Worm (Caenorhabditis elegans) whole organism, mixed stage, embryonic: Measurements from ENCODE around the gene acc-4.

ENCODE experiments used
- M03D4.4 ChIP-seq: sonication (generic microtip); optimal IDR thresholded peaks from 2 replicates; lab custom pipeline; 2017; ENCODE audit warnings: mild to moderate bottlenecking, missing genetic modification characterization, missing compliant biosample characterization
- bed-3 ChIP-seq: fragments of 200-800 bp; sonication (Bioruptor generic); optimal IDR thresholded peaks from 3 replicates; lab custom pipeline; 2018; ENCODE audit warnings: mild to moderate bottlenecking, missing genetic modification characterization, moderate library complexity, missing compliant biosample characterization
- blmp-1 ChIP-seq: fragments of 150-350 bp; optimal IDR thresholded peaks from 2 replicates; lab custom pipeline; 2014; ENCODE audit warnings: missing biosample characterization, missing genetic modification characterization
- ceh-39 ChIP-seq: fragments of 150-350 bp; optimal IDR thresholded peaks from 2 replicates; lab custom pipeline; 2014; ENCODE audit warnings: missing biosample characterization, missing genetic modification characterization
- ceh-43 ChIP-seq: fragments of 200-800 bp; sonication (Bioruptor generic); optimal IDR thresholded peaks from 2 replicates; lab custom pipeline; 2018; ENCODE audit warnings: mild to moderate bottlenecking, missing genetic modification characterization, moderate library complexity, missing compliant biosample characterization
- ceh-83 ChIP-seq: fragments of 200-800 bp; sonication (Bioruptor generic); optimal IDR thresholded peaks from 2 replicates; lab custom pipeline; 2018; ENCODE audit warnings: mild to moderate bottlenecking, missing genetic modification characterization, missing compliant biosample characterization
- ces-1 ChIP-seq: fragments of 150-350 bp; optimal IDR thresholded peaks from 2 replicates; lab custom pipeline; 2014; ENCODE audit warnings: missing biosample characterization, missing genetic modification reagents, missing genetic modification characterization
- drap-1 ChIP-seq: fragments of 200-800 bp; sonication (Bioruptor generic); optimal IDR thresholded peaks from 3 replicates; lab custom pipeline; 2018; ENCODE audit warnings: mild to moderate bottlenecking, missing genetic modification characterization, missing compliant biosample characterization
- elt-1 ChIP-seq: sonication (generic microtip); optimal IDR thresholded peaks from 2 replicates; lab custom pipeline; 2017; ENCODE audit warnings: missing genetic modification characterization, mild to moderate bottlenecking, missing compliant biosample characterization, antibody characterized with exemption, moderate library complexity, borderline replicate concordance; ENCODE audit not compliant: insufficient read depth
- elt-3 ChIP-seq: fragments of 150-350 bp; optimal IDR thresholded peaks from 2 replicates; lab custom pipeline; 2014; ENCODE audit warnings: missing biosample characterization, missing genetic modification characterization
- flh-1 ChIP-seq: fragments of 200-800 bp; sonication (Bioruptor generic); optimal IDR thresholded peaks from 2 replicates; lab custom pipeline; 2018; ENCODE audit warnings: mild to moderate bottlenecking, missing genetic modification characterization, moderate library complexity, missing compliant biosample characterization
- lin-13 ChIP-seq: fragments of 150-350 bp; optimal IDR thresholded peaks from 2 replicates; lab custom pipeline; 2014; ENCODE audit warnings: missing biosample characterization, missing genetic modification characterization
- lin-32 ChIP-seq: fragments of 200-800 bp; sonication (Bioruptor generic); optimal IDR thresholded peaks from 2 replicates; lab custom pipeline; 2018; ENCODE audit warnings: mild to moderate bottlenecking, missing genetic modification characterization, missing compliant biosample characterization
- lsy-2 ChIP-seq: fragments of 150-350 bp; optimal IDR thresholded peaks from 2 replicates; lab custom pipeline; 2014; ENCODE audit warnings: missing biosample characterization, missing genetic modification characterization
- mab-5 ChIP-seq: fragments of 150-350 bp; optimal IDR thresholded peaks from 2 replicates; lab custom pipeline; 2014; ENCODE audit warnings: missing biosample characterization, missing genetic modification characterization
- mep-1 ChIP-seq: fragments of 150-350 bp; optimal IDR thresholded peaks from 2 replicates; lab custom pipeline; 2017; ENCODE audit warnings: missing biosample characterization, missing genetic modification reagents, missing genetic modification characterization, inconsistent platforms
- mls-2 ChIP-seq: sonication (generic microtip); optimal IDR thresholded peaks from 2 replicates; lab custom pipeline; 2016; ENCODE audit warnings: mild to moderate bottlenecking, missing genetic modification characterization, moderate library complexity, missing compliant biosample characterization
- nhr-12 ChIP-seq: fragments of 150-350 bp; optimal IDR thresholded peaks from 2 replicates; lab custom pipeline; 2014; ENCODE audit warnings: missing biosample characterization, missing genetic modification characterization
- nhr-2 ChIP-seq: fragments of 150-350 bp; optimal IDR thresholded peaks from 2 replicates; lab custom pipeline; 2014; ENCODE audit warnings: missing biosample characterization, missing genetic modification characterization
- nhr-237 ChIP-seq: fragments of 150-350 bp; optimal IDR thresholded peaks from 2 replicates; lab custom pipeline; 2014; ENCODE audit warnings: missing biosample characterization, missing genetic modification characterization
- nhr-28 ChIP-seq: fragments of 150-350 bp; optimal IDR thresholded peaks from 2 replicates; lab custom pipeline; 2014; ENCODE audit warnings: missing biosample characterization, missing genetic modification characterization
- nhr-76 ChIP-seq: sonication (generic microtip); optimal IDR thresholded peaks from 2 replicates; lab custom pipeline; 2017; ENCODE audit warnings: missing biosample characterization, missing genetic modification characterization
- pha-4 ChIP-seq: fragments of 150-350 bp; optimal IDR thresholded peaks from 2 replicates; lab custom pipeline; 2018; ENCODE audit warnings: missing biosample characterization, missing genetic modification reagents, missing genetic modification characterization
- sem-2 ChIP-seq: fragments of 200-800 bp; sonication (Bioruptor generic); optimal IDR thresholded peaks from 2 replicates; lab custom pipeline; 2018; ENCODE audit warnings: mild to moderate bottlenecking, missing genetic modification characterization, missing compliant biosample characterization
- snpc-4 ChIP-seq: fragments of 150-350 bp; optimal IDR thresholded peaks from 2 replicates; lab custom pipeline; 2014; ENCODE audit warnings: missing biosample characterization, missing genetic modification characterization
- sptf-1 ChIP-seq: sonication (generic microtip); optimal IDR thresholded peaks from 2 replicates; lab custom pipeline; 2017; ENCODE audit warnings: mild to moderate bottlenecking, missing genetic modification characterization, moderate library complexity, missing compliant biosample characterization
- tbx-8 ChIP-seq: fragments of 200-800 bp; sonication (Bioruptor generic); optimal IDR thresholded peaks from 2 replicates; lab custom pipeline; 2018; ENCODE audit warnings: mild to moderate bottlenecking, missing genetic modification characterization, moderate library complexity, missing compliant biosample characterization
- unc-120 ChIP-seq: sonication (generic microtip); optimal IDR thresholded peaks from 2 replicates; lab custom pipeline; 2017; ENCODE audit warnings: missing genetic modification characterization, missing compliant biosample characterization; ENCODE audit not compliant: poor library complexity, severe bottlenecking
- unc-39 ChIP-seq: fragments of 150-350 bp; optimal IDR thresholded peaks from 2 replicates; lab custom pipeline; 2014; ENCODE audit warnings: missing biosample characterization, missing genetic modification characterization
- unc-62 ChIP-seq: fragments of 150-350 bp; optimal IDR thresholded peaks from 2 replicates; lab custom pipeline; 2014; ENCODE audit warnings: missing biosample characterization, missing genetic modification reagents, missing genetic modification characterization
- zip-8 ChIP-seq: fragments of 150-350 bp; optimal IDR thresholded peaks from 2 replicates; lab custom pipeline; 2014; ENCODE audit warnings: missing biosample characterization, missing genetic modification characterization
- ztf-11 ChIP-seq: fragments of 150-350 bp; optimal IDR thresholded peaks from 2 replicates; lab custom pipeline; 2014; ENCODE audit warnings: missing biosample characterization, missing genetic modification characterization

acc-4 gene

ce11 chrIII:13524021-13524420 lies 40.1 kb upstream of the acc-4 start, which contains the start of gene pod-1:
Gene pod-1 (minus strand): TSS chrIII:13524121.
- TF ChIP-seq sem-2 (GFP tag; lab: Kevin White, UChicago), result no peak
- no peak for TF ChIP-seq mab-5
- no peak for TF ChIP-seq bed-3 (GFP tag; lab: Kevin White, UChicago)
- no peak for TF ChIP-seq ces-1 (GFP tag; lab: Kevin White, UChicago)
- TF ChIP-seq nhr-76 (tag; lab: Kevin White, UChicago), result no peak
- TF ChIP-seq lin-13 (tag; lab: Kevin White, UChicago), result no peak
- no peak for TF ChIP-seq nhr-2
- TF ChIP-seq blmp-1, result no peak
- no peak for TF ChIP-seq lin-32
- TF ChIP-seq unc-39 (tag; lab: Kevin White, UChicago), result no peak

- TF ChIP-seq nhr-76 (tag; lab: Kevin White, UChicago) (no peak), unc-120 (tag; lab: Kevin White, UChicago) (no peak), elt-3 (no peak), drap-1 (no peak), ceh-43 (no peak), blmp-1 (no peak), snpc-4 (tag; lab: Kevin White, UChicago) (no peak), elt-1 (tag; lab: Kevin White, UChicago) (no peak), ztf-11 (tag; lab: Kevin White, UChicago) (no peak), mls-2 (tag; lab: Kevin White, UChicago) (no peak), tbx-8 (GFP tag; lab: Kevin White, UChicago) (no peak)
These were observed 34.5 kb upstream of the acc-4 start for ce11 chrIII:13518437-13518836.

ce11 chrIII:13514470-13514869 lies 30.5 kb upstream of the acc-4 start, which contains the start of gene mlh-1:
Gene mlh-1 (minus strand): TSS chrIII:13514570.
- TF ChIP-seq nhr-12 (no peak), ces-1 (GFP tag; lab: Kevin White, UChicago) (peak; percentile 21)
- TF ChIP-seq, all 35 proteins: peak for 1

- TF ChIP-seq ztf-11 (tag; lab: Kevin White, UChicago) (no peak), sem-2 (GFP tag; lab: Kevin White, UChicago) (no peak), mep-1 (tag; lab: Kevin White, UChicago) (no peak), mls-2 (tag; lab: Kevin White, UChicago) (no peak), drap-1 (no peak), lsy-2 (tag; lab: Kevin White, UChicago) (no peak), lin-32 (no peak), tbx-8 (GFP tag; lab: Kevin White, UChicago) (no peak), ceh-83 (GFP tag; lab: Kevin White, UChicago) (no peak), flh-1 (no peak)
These were observed 26.8 kb upstream of the acc-4 start for ce11 chrIII:13510753-13511152.

- TF ChIP-seq ceh-39 (tag; lab: Kevin White, UChicago) (no peak), lin-13 (tag; lab: Kevin White, UChicago) (no peak), blmp-1 (no peak), zip-8 (no peak), drap-1 (no peak), mab-5 (no peak), ces-1 (GFP tag; lab: Kevin White, UChicago) (no peak), unc-120 (tag; lab: Kevin White, UChicago) (no peak), tbx-8 (GFP tag; lab: Kevin White, UChicago) (no peak), snpc-4 (tag; lab: Kevin White, UChicago) (no peak), sptf-1 (tag; lab: Kevin White, UChicago) (no peak), nhr-76 (tag; lab: Kevin White, UChicago) (no peak), lin-32 (no peak), sem-2 (GFP tag; lab: Kevin White, UChicago) (no peak), nhr-237 (tag; lab: Kevin White, UChicago) (no peak), pha-4 (no peak), nhr-2 (no peak), M03D4.4 (tag; lab: Kevin White, UChicago) (no peak)
These were observed 21.8 kb upstream of the acc-4 start, which contains the start of gene T28A8.3 for ce11 chrIII:13505718-13506117. Gene T28A8.3 (plus strand): TSS chrIII:13506018.

DNA sequence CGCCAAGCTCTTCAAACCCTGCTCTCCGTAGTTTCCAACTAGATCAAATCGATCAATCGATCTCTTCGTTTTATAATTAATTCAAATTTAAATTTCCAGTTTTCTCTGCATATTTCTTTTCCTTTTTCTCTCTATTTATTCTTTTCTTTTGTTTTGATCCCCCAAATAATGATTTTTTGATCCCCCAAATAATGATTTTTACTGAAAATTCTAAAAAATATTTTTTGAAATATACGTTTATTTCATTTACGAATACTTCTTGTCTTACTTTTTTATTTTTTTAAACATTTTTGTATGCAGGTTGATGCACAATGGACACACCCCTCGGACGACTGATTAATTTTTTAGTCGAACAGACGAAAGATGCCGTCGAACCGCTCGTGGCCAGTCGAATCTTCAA lies 19.5 kb upstream of the acc-4 start, which contains the start of gene T28A8.4:
T28A8.4 (plus strand) TSS at position 301 of the 400 bp plus-strand sequence.
- TF ChIP-seq mls-2 (tag; lab: Kevin White, UChicago), result no peak
- no peak for TF ChIP-seq flh-1
- TF ChIP-seq ceh-43, result no peak
- TF ChIP-seq nhr-28 (tag; lab: Kevin White, UChicago), result no peak
- no peak for TF ChIP-seq blmp-1
- TF ChIP-seq ces-1 (GFP tag; lab: Kevin White, UChicago), result no peak
- no peak for TF ChIP-seq unc-62 (GFP tag; lab: Kevin White, UChicago)
- TF ChIP-seq nhr-237 (tag; lab: Kevin White, UChicago), result no peak
- TF ChIP-seq ceh-39 (tag; lab: Kevin White, UChicago), result no peak
